Fruit fly (Drosophila melanogaster): Measurements from ENCODE around the gene CG9628.
A peak's percentile ranks its signal among the peaks of the same experiment; 100 is the strongest.

The CG9628 gene

DNA sequence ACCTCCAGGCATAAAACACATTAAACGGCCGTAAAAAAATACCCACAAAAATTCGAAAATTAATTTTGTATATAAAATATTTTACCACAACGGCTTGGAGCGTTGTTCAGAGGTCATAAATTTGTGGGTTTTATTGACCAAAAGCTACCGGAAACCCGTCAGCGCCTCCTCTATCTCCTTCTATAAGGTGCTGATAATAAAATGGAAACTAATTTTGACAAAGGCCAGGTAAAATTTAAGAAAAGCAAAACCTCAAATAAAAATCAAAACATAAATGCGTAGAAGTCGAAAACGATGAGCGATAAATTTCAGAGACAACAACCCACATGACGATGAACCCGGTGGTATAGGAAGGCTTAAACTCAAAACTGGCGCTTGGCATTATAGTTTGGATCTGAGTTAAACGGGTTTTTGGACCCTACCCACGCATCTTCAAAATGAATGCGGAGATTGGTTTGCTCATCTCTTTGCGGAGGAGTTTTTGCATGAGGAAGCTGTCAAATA lies 18.3 kb downstream of the CG9628 start:
- no peak for TF ChIP-seq CG15710 (tag; optimal IDR thresholded peaks at IDR 0.05)
- peak; percentile 38 for TF ChIP-seq EcR (GFP tag; optimal IDR thresholded peaks at IDR 0.05)
- no peak for TF ChIP-seq fd96Ca (GFP tag; IDR thresholded peaks at IDR 0.05)
- TF ChIP-seq D1 (tag; optimal IDR thresholded peaks at IDR 0.05) = no peak

dm6 chr3L:14641969-14642485 lies 19.4 kb downstream of the CG9628 start:
- TF ChIP-seq CG10348 (GFP tag; IDR thresholded peaks at IDR 0.05) (no peak), CG9948 (tag; optimal IDR thresholded peaks at IDR 0.05) (no peak), EcR (GFP tag; optimal IDR thresholded peaks at IDR 0.05) (peak; percentile 59)

dm6 chr3L:14642820-14643219 lies 20.2 kb downstream of the CG9628 start:
- TF ChIP-seq CG17806 (tag; optimal IDR thresholded peaks at IDR 0.05) = no peak

DNA sequence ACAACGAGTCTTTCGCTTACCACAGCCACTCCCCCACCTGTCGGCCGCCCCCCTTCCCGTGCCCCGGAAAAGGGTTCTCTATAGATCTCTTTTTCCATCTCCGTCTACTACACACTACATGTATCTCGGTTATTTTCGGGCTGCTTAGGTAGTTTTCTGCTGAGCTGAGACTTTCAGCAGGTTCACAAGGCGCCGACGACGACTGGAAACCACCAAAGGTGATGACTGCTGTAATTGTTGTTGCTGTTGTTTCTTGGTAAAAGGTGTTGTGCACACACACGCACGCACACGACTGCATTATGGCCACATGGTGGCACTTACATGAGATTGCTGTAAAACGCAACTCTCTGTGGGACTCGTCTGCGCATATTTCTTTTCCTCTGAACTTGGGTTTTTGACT lies 21.1 kb downstream of the CG9628 start:
- TF ChIP-seq CG14655 (GFP tag; optimal IDR thresholded peaks at IDR 0.05) (no peak), rn (GFP tag; IDR thresholded peaks at IDR 0.05) (no peak), CG10348 (GFP tag; IDR thresholded peaks at IDR 0.05) (no peak), Pif1A (GFP tag; optimal IDR thresholded peaks at IDR 0.05) (no peak), Snoo (tag; optimal IDR thresholded peaks at IDR 0.05) (no peak), Ets98B (GFP tag; IDR thresholded peaks at IDR 0.05) (no peak), EcR (GFP tag; optimal IDR thresholded peaks at IDR 0.05) (no peak), CG12605 (GFP tag; IDR thresholded peaks at IDR 0.05) (no peak), D1 (tag; optimal IDR thresholded peaks at IDR 0.05) (no peak), Pif1B (GFP tag; optimal IDR thresholded peaks at IDR 0.05) (no peak), CG4496 (GFP tag; IDR thresholded peaks at IDR 0.05) (no peak), CG9948 (tag; optimal IDR thresholded peaks at IDR 0.05) (no peak), CG13204 (GFP tag; optimal IDR thresholded peaks at IDR 0.05) (no peak), CG15710 (tag; optimal IDR thresholded peaks at IDR 0.05) (no peak), CG8159 (tag; optimal IDR thresholded peaks at IDR 0.05) (no peak), gl (tag; optimal IDR thresholded peaks at IDR 0.05) (no peak)

dm6 chr3L:14645120-14645519 lies 22.5 kb downstream of the CG9628 start:
- no peak for TF ChIP-seq CG8301 (tag; optimal IDR thresholded peaks at IDR 0.05)

dm6 chr3L:14645934-14646333 lies 23.3 kb downstream of the CG9628 start:
- TF ChIP-seq Pif1B (GFP tag; optimal IDR thresholded peaks at IDR 0.05) (no peak), EcR (GFP tag; optimal IDR thresholded peaks at IDR 0.05) (peak; percentile 35), rn (GFP tag; IDR thresholded peaks at IDR 0.05) (no peak), Ets98B (GFP tag; IDR thresholded peaks at IDR 0.05) (no peak), CG4496 (GFP tag; IDR thresholded peaks at IDR 0.05) (no peak), CG9948 (tag; optimal IDR thresholded peaks at IDR 0.05) (no peak), CG8159 (tag; optimal IDR thresholded peaks at IDR 0.05) (no peak), CG10348 (GFP tag; IDR thresholded peaks at IDR 0.05) (no peak)

- TF ChIP-seq CG14655 (GFP tag; optimal IDR thresholded peaks at IDR 0.05) = peak; percentile 81
- peak; percentile 85 for TF ChIP-seq CG17806 (tag; optimal IDR thresholded peaks at IDR 0.05)
- TF ChIP-seq CG9948 (tag; optimal IDR thresholded peaks at IDR 0.05) = peak; percentile 87
- no peak for TF ChIP-seq CG10348 (GFP tag; IDR thresholded peaks at IDR 0.05)
- peak; percentile 86 for TF ChIP-seq CG8159 (tag; optimal IDR thresholded peaks at IDR 0.05)
- peak; percentile 57 for TF ChIP-seq Ets98B (GFP tag; IDR thresholded peaks at IDR 0.05)
- peak; percentile 66 for TF ChIP-seq CG34367 (tag; optimal IDR thresholded peaks at IDR 0.05)
- peak; percentile 58 for TF ChIP-seq Snoo (tag; optimal IDR thresholded peaks at IDR 0.05)
- peak; percentile 39 for TF ChIP-seq gl (tag; optimal IDR thresholded peaks at IDR 0.05)
- peak; percentile 9 for TF ChIP-seq EcR (GFP tag; optimal IDR thresholded peaks at IDR 0.05)
- TF ChIP-seq CG13204 (GFP tag; optimal IDR thresholded peaks at IDR 0.05) = peak; percentile 62
- TF ChIP-seq rn (GFP tag; IDR thresholded peaks at IDR 0.05) = no peak
- TF ChIP-seq fd96Ca (GFP tag; IDR thresholded peaks at IDR 0.05) = peak; percentile 32; the same call in 1 of the 3 replicates
- TF ChIP-seq Pif1A (GFP tag; optimal IDR thresholded peaks at IDR 0.05) = peak; percentile 69
- peak; percentile 82 for TF ChIP-seq CG15710 (tag; optimal IDR thresholded peaks at IDR 0.05)
- TF ChIP-seq D1 (tag; optimal IDR thresholded peaks at IDR 0.05) = peak; percentile 58
- TF ChIP-seq Pif1B (GFP tag; optimal IDR thresholded peaks at IDR 0.05) = peak; percentile 68
- TF ChIP-seq CG32121 (GFP tag; IDR thresholded peaks at IDR 0.05) = no peak
- peak; percentile 77 for TF ChIP-seq CG12605 (GFP tag; IDR thresholded peaks at IDR 0.05)
- peak; percentile 72 for TF ChIP-seq CG8301 (tag; optimal IDR thresholded peaks at IDR 0.05)
- peak; percentile 82; the same call in 2 of the 3 replicates for TF ChIP-seq CG4496 (GFP tag; IDR thresholded peaks at IDR 0.05)
These were observed 24.7 kb downstream of the CG9628 start for dm6 chr3L:14647210-14647869.
